Worm (Caenorhabditis elegans): ENCODE measurements around the gene R03D7.2.

DNA sequence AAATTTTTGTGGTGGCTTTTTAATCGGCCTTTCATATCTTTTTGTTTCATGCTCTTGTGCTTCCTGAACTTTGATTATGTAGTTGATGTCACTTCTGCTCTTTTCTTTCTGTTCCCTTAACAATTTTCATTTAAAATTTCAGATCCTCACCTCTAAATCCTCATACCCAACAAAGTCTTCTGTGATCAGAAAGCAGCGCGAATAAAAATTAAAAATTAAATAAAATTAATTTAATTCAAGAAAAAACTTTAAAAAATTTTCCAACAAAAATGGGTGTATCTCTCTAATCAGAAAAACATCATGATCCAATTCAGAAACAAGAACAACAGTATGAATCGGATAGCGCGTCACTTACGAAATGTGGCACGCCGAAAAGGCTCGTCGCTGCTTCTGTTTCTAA is 40.3 kb upstream of the R03D7.2 start, which contains the start of gene ptp-3:
- TF ChIP-seq W03F9.2 (tag; optimal IDR thresholded peaks at IDR 0.05) (no peak), dao-5 (tag; optimal IDR thresholded peaks at IDR 0.05) (no peak), him-1 (tag; optimal IDR thresholded peaks at IDR 0.05) (no peak)

All from whole organism, L4/young adult.